Worm (Caenorhabditis elegans): ENCODE results near the gene C13G5.2.
A peak's percentile ranks its signal among the peaks of the same experiment; 100 is the strongest.

The C13G5.2 gene

ce11 chrIII:8652922-8653321 lies 34.7 kb upstream of the C13G5.2 start (continued):
- TF ChIP-seq snpc-1.3 (tag; optimal IDR thresholded peaks at IDR 0.05; ENCODE audit: insufficient read depth) (peak; percentile 7), K11D2.4 (GFP tag; IDR thresholded peaks at IDR 0.05) (peak; percentile 52; the same call in 1 of the 2 replicates), F55B11.4 (tag; optimal IDR thresholded peaks at IDR 0.05; ENCODE audit: borderline replicate concordance, insufficient read depth) (no peak), D2030.7 (GFP tag; IDR thresholded peaks at IDR 0.05) (0 out of 2 replicates have a peak, but pooled peaks have one; percentile 11), lin-54 (GFP tag; optimal IDR thresholded peaks at IDR 0.05) (peak; percentile 49), ets-4 (GFP tag; optimal IDR thresholded peaks at IDR 0.05) (no peak), attf-3 (GFP tag; conservative IDR thresholded peaks at IDR 0.05) (no peak), lin-35 (GFP tag; optimal IDR thresholded peaks at IDR 0.05) (peak in 1 of 3 experiments; percentile 60), unc-130 (GFP tag; optimal IDR thresholded peaks at IDR 0.05) (no peak), sptf-2 (GFP tag; optimal IDR thresholded peaks at IDR 0.05) (no peak), pha-4 (tag; optimal IDR thresholded peaks at IDR 0.05) (no peak), aptf-2 (GFP tag; conservative IDR thresholded peaks at IDR 0.05) (no peak), Y56A3A.18 (GFP tag; IDR thresholded peaks at IDR 0.05) (0 out of 2 replicates have a peak, but pooled peaks have one; percentile 58), C17E4.6 (GFP tag; IDR thresholded peaks at IDR 0.05) (no peak), ama-1 (optimal IDR thresholded peaks at IDR 0.05) (peak; percentile 19), ama-1 (GFP tag; optimal IDR thresholded peaks at IDR 0.05) (no peak), mel-28 (tag; optimal IDR thresholded peaks at IDR 0.05; ENCODE audit: borderline replicate concordance) (peak; percentile 13), nfya-1 (tag; optimal IDR thresholded peaks at IDR 0.05; ENCODE audit: borderline replicate concordance, insufficient read depth) (no peak), ztf-18 (tag; optimal IDR thresholded peaks at IDR 0.05) (peak; percentile 20), cebp-2 (GFP tag; IDR thresholded peaks at IDR 0.05) (no peak), tbx-9 (tag; optimal IDR thresholded peaks at IDR 0.05; ENCODE audit: borderline replicate concordance) (no peak), ZK185.1 (tag; optimal IDR thresholded peaks at IDR 0.05; ENCODE audit: poor library complexity, severe bottlenecking) (peak; percentile 4), zfh-2 (GFP tag; conservative IDR thresholded peaks at IDR 0.05) (no peak), nhr-120 (GFP tag; IDR thresholded peaks at IDR 0.05) (0 out of 2 replicates have a peak, but pooled peaks have one; percentile 52), C06A6.2 (GFP tag; conservative IDR thresholded peaks at IDR 0.05) (no peak), B0336.3 (GFP tag; IDR thresholded peaks at IDR 0.05) (0 out of 2 replicates have a peak, but pooled peaks have one; percentile 18), lin-26 (GFP tag; IDR thresholded peaks at IDR 0.05) (peak; percentile 75), hsf-1 (GFP tag; IDR thresholded peaks at IDR 0.05) (no peak), K12H6.12 (tag; optimal IDR thresholded peaks at IDR 0.05) (no peak), him-1 (tag; optimal IDR thresholded peaks at IDR 0.05) (no peak), F57C9.4 (tag; optimal IDR thresholded peaks at IDR 0.05) (no peak), snpc-1.1 (tag; optimal IDR thresholded peaks at IDR 0.05; ENCODE audit: insufficient read depth) (peak; percentile 14), nhr-80 (tag; optimal IDR thresholded peaks at IDR 0.05) (no peak), athp-1 (tag; optimal IDR thresholded peaks at IDR 0.05) (no peak), somi-1 (GFP tag; optimal IDR thresholded peaks at IDR 0.05) (no peak), hmg-1.2 (GFP tag; IDR thresholded peaks at IDR 0.05) (peak; percentile 64), F10E7.11 (tag; optimal IDR thresholded peaks at IDR 0.05) (no peak), egl-18 (GFP tag; IDR thresholded peaks at IDR 0.05) (no peak), ztf-3 (GFP tag; optimal IDR thresholded peaks at IDR 0.05) (no peak), chd-7 (tag; optimal IDR thresholded peaks at IDR 0.05) (peak; percentile 62), Y67H2A.10 (GFP tag; conservative IDR thresholded peaks at IDR 0.05) (no peak), B0261.1 (tag; optimal IDR thresholded peaks at IDR 0.05) (peak; percentile 75), attf-6 (GFP tag; IDR thresholded peaks at IDR 0.05) (no peak)

Measured in whole organism, young adult.